Worm (Caenorhabditis elegans) whole organism, L4/young adult: ENCODE measurements around the gene inx-1.

ENCODE experiments used
- W03F9.2 ChIP-seq: fragments of 150-350 bp; optimal IDR thresholded peaks from 2 replicates; lab custom pipeline; 2014; ENCODE audit warnings: missing biosample characterization, missing genetic modification characterization
- dao-5 ChIP-seq: sonication (generic microtip); optimal IDR thresholded peaks from 2 replicates; lab custom pipeline; 2016; ENCODE audit warnings: missing genotype, missing genetic modification characterization, moderate library complexity, missing compliant biosample characterization
- him-1 ChIP-seq: sonication (generic microtip); optimal IDR thresholded peaks from 2 replicates; lab custom pipeline; 2016; ENCODE audit warnings: missing genotype, missing genetic modification reagents, missing genetic modification characterization, missing compliant biosample characterization

DNA sequence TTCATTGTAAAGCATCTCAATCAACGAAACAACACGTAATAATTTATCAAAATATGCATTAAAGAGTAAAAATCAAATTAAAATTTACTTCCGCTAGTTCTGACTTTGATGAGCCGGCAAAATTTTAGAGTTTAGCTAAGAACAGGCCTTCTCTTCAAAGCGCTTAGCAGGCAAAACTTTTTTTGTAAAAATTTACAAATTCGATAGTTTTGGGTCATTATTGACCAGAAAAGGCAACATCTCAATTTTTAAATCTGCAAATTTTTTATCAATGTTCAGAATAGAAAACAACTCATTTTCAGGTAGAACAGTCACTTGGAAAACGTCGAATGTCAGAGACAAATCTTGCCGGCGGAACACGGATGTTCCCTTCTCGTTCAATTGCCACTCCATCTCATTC lies 18.5 kb downstream of the inx-1 start:
- TF ChIP-seq W03F9.2, result no peak
- TF ChIP-seq dao-5 (tag; lab: Kevin White, UChicago), result no peak
- no peak for TF ChIP-seq him-1 (tag; lab: Kevin White, UChicago)
